Worm (Caenorhabditis elegans): ENCODE data around the gene aptf-2.

DNA sequence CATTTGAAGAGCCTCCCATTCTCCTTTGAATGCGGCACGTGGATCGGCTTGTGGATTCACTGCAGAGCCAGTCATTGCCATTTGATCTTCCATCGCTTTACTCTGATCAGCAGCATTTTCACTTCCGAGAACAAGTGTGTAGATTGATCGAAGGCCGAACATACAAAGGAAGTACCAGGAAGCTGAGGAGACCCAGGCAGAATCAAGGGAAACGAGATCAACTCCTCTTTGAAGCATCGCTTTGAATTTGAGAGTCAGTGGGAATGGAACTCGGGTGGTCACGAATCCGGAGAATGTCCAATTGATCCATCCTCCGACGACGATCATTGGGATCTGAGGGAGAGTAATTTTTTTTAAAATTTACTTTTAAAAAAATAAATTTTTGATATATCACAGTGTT is 35.3 kb downstream of the aptf-2 start:
- no peak for TF ChIP-seq ref-1 (GFP tag; conservative IDR thresholded peaks at IDR 0.05)
- TF ChIP-seq ztf-29 (GFP tag; IDR thresholded peaks at IDR 0.05): no peak
- TF ChIP-seq cog-1 (tag; optimal IDR thresholded peaks at IDR 0.05): no peak
- no peak for TF ChIP-seq tab-1 (GFP tag; IDR thresholded peaks at IDR 0.05)
